Worm (Caenorhabditis elegans) whole organism, L1 larva: ENCODE results near the gene clec-194.

Experiments used
- C16A3.4 ChIP-seq: fragments of 150-350 bp; optimal IDR thresholded peaks from 2 replicates; lab custom pipeline; 2014; ENCODE audit warnings: missing biosample characterization, missing genetic modification characterization
- C34B4.2 ChIP-seq: sonication (generic microtip); optimal IDR thresholded peaks from 2 replicates; lab custom pipeline; 2017; ENCODE audit warnings: mild to moderate bottlenecking, missing genetic modification characterization, missing compliant biosample characterization
- F16B12.6 ChIP-seq: fragments of 150-350 bp; optimal IDR thresholded peaks from 2 replicates; lab custom pipeline; 2014; ENCODE audit warnings: missing biosample characterization, missing genetic modification characterization
- Y116A8C.19 ChIP-seq: sonication (generic microtip); optimal IDR thresholded peaks from 2 replicates; lab custom pipeline; 2016; ENCODE audit warnings: missing compliant biosample characterization, missing genetic modification characterization, borderline replicate concordance
- alr-1 ChIP-seq: fragments of 200-800 bp; sonication (Bioruptor generic); optimal IDR thresholded peaks from 2 replicates; lab custom pipeline; 2018; ENCODE audit warnings: borderline replicate concordance, mild to moderate bottlenecking, missing genetic modification characterization, missing compliant biosample characterization
- ama-1 ChIP-seq: fragments of 150-350 bp; optimal IDR thresholded peaks from 2 replicates; lab custom pipeline; 2014
- blmp-1 ChIP-seq: fragments of 150-350 bp; optimal IDR thresholded peaks from 2 replicates; lab custom pipeline; 2014; ENCODE audit warnings: missing biosample characterization, missing genetic modification characterization
- ceh-8 ChIP-seq: fragments of 200-800 bp; sonication (Bioruptor generic); optimal IDR thresholded peaks from 2 replicates; lab custom pipeline; 2018; ENCODE audit warnings: mild to moderate bottlenecking, missing genetic modification characterization, moderate library complexity, missing compliant biosample characterization
- ceh-82 ChIP-seq, 3 experiments: fragments of 150-350 bp in 1 of 3; sonication (generic microtip) in 2 of 3; optimal IDR thresholded peaks; 2 replicates each; lab custom pipeline; 2014 to 2017; ENCODE audit warnings: missing biosample characterization in 3 of 3, missing genetic modification characterization in 3 of 3
- ces-1 ChIP-seq: fragments of 150-350 bp; optimal IDR thresholded peaks from 2 replicates; lab custom pipeline; 2014; ENCODE audit warnings: missing biosample characterization, missing genetic modification reagents, missing genetic modification characterization
- dpl-1 ChIP-seq, 3 experiments: fragments of 150-350 bp in 2 of 3; sonication (generic microtip) in 1 of 3; optimal IDR thresholded peaks; 2 replicates each; lab custom pipeline; 2014 to 2017; ENCODE audit warnings: missing biosample characterization in 3 of 3, missing genetic modification characterization in 3 of 3, missing genetic modification reagents in 3 of 3
- dsc-1 ChIP-seq: sonication (generic microtip); optimal IDR thresholded peaks from 2 replicates; lab custom pipeline; 2016; ENCODE audit warnings: mild to moderate bottlenecking, missing genetic modification characterization, missing compliant biosample characterization
- efl-1 ChIP-seq, 4 experiments: fragments of 150-350 bp; optimal IDR thresholded peaks in 3 of 4; peaks in 1 of 4; 1 replicate in 1 of 4; 2 replicates in 3 of 4; lab custom pipeline; 2014; ENCODE audit warnings: missing biosample characterization in 2 of 4, missing genetic modification characterization in 2 of 4, missing genetic modification reagents in 2 of 4
- egl-27 ChIP-seq, 2 experiments: fragments of 150-350 bp in 1 of 2; sonication (generic microtip); optimal IDR thresholded peaks; 3 replicates each; lab custom pipeline; 2017 to 2018; ENCODE audit warnings: missing biosample characterization in 2 of 2, missing genetic modification characterization in 2 of 2, missing genetic modification reagents in 2 of 2
- fkh-4 ChIP-seq: sonication (generic microtip); optimal IDR thresholded peaks from 2 replicates; lab custom pipeline; 2016; ENCODE audit warnings: missing compliant biosample characterization, missing genetic modification characterization, borderline replicate concordance
- hlh-4 ChIP-seq: sonication (generic microtip); optimal IDR thresholded peaks from 2 replicates; lab custom pipeline; 2016; ENCODE audit warnings: mild to moderate bottlenecking, missing genetic modification characterization, missing compliant biosample characterization
- hpl-2 ChIP-seq: fragments of 150-350 bp; optimal IDR thresholded peaks from 2 replicates; lab custom pipeline; 2014; ENCODE audit warnings: missing biosample characterization, missing genetic modification reagents, missing genetic modification characterization
- irx-1 ChIP-seq: sonication (generic microtip); optimal IDR thresholded peaks from 2 replicates; lab custom pipeline; 2016; ENCODE audit warnings: missing genetic modification characterization, missing compliant biosample characterization
- lin-13 ChIP-seq: fragments of 150-350 bp; optimal IDR thresholded peaks from 2 replicates; lab custom pipeline; 2014; ENCODE audit warnings: missing biosample characterization, missing genetic modification reagents, missing genetic modification characterization
- lin-15B ChIP-seq: fragments of 150-350 bp; sonication (generic microtip); optimal IDR thresholded peaks from 3 replicates; lab custom pipeline; 2014; ENCODE audit warnings: missing biosample characterization, missing genetic modification characterization
- lin-35 ChIP-seq, 2 experiments: fragments of 150-350 bp; optimal IDR thresholded peaks; 2 replicates each; lab custom pipeline; 2014; ENCODE audit warnings: missing biosample characterization in 2 of 2, missing genetic modification characterization in 2 of 2, missing genetic modification reagents in 2 of 2
- mab-9 ChIP-seq: fragments of 200-800 bp; sonication (Bioruptor generic); IDR thresholded peaks from 2 replicates; pipeline ENCODE4 v1.3.6; 2022; ENCODE audit warnings: missing genetic modification reagents, missing genetic modification characterization, missing compliant biosample characterization
- nhr-19 ChIP-seq: fragments of 200-800 bp; sonication (Bioruptor generic); conservative IDR thresholded peaks from 2 replicates; pipeline ENCODE4 v1.3.6; 2022; ENCODE audit warnings: missing genetic modification characterization, missing compliant biosample characterization
- nhr-237 ChIP-seq: fragments of 150-350 bp; optimal IDR thresholded peaks from 2 replicates; lab custom pipeline; 2014; ENCODE audit warnings: missing biosample characterization, missing genetic modification characterization
- nhr-28 ChIP-seq: fragments of 150-350 bp; optimal IDR thresholded peaks from 2 replicates; lab custom pipeline; 2014; ENCODE audit warnings: missing biosample characterization, missing genetic modification characterization
- nhr-47 ChIP-seq: sonication (generic microtip); optimal IDR thresholded peaks from 2 replicates; lab custom pipeline; 2016; ENCODE audit warnings: mild to moderate bottlenecking, missing genetic modification characterization, moderate library complexity, missing compliant biosample characterization
- nhr-71 ChIP-seq: sonication (generic microtip); optimal IDR thresholded peaks from 2 replicates; lab custom pipeline; 2016; ENCODE audit warnings: mild to moderate bottlenecking, missing genetic modification characterization, moderate library complexity, missing compliant biosample characterization
- nhr-85 ChIP-seq: sonication (generic microtip); peaks from one replicate; lab custom pipeline; 2016; ENCODE audit warnings: missing genetic modification characterization, inconsistent platforms, missing compliant biosample characterization
- pqm-1 ChIP-seq: sonication (generic microtip); optimal IDR thresholded peaks from 3 replicates; lab custom pipeline; 2017; ENCODE audit warnings: missing biosample characterization, missing genetic modification characterization
- snu-23 ChIP-seq: sonication (generic microtip); optimal IDR thresholded peaks from 2 replicates; lab custom pipeline; 2016; ENCODE audit warnings: missing genetic modification characterization, missing compliant biosample characterization
- sptf-1 ChIP-seq: fragments of 150-350 bp; optimal IDR thresholded peaks from 2 replicates; lab custom pipeline; 2014; ENCODE audit warnings: missing biosample characterization, missing genetic modification characterization
- swsn-7 ChIP-seq: sonication (generic microtip); optimal IDR thresholded peaks from 2 replicates; lab custom pipeline; 2016; ENCODE audit warnings: missing genetic modification characterization, missing compliant biosample characterization
- tlp-1 ChIP-seq: fragments of 150-350 bp; optimal IDR thresholded peaks from 2 replicates; lab custom pipeline; 2014; ENCODE audit warnings: missing biosample characterization, missing genetic modification characterization
- vab-15 ChIP-seq: sonication (generic microtip); optimal IDR thresholded peaks from 2 replicates; lab custom pipeline; 2017; ENCODE audit warnings: missing genotype, mild to moderate bottlenecking, missing genetic modification characterization, missing compliant biosample characterization
- zag-1 ChIP-seq: fragments of 150-350 bp; optimal IDR thresholded peaks from 2 replicates; lab custom pipeline; 2014; ENCODE audit warnings: missing biosample characterization, missing genetic modification characterization
- zip-4 ChIP-seq: fragments of 200-800 bp; sonication (Bioruptor generic); optimal IDR thresholded peaks from 2 replicates; lab custom pipeline; 2018; ENCODE audit warnings: mild to moderate bottlenecking, missing genetic modification characterization, moderate library complexity, missing compliant biosample characterization
- ztf-11 ChIP-seq, 2 experiments: sonication (generic microtip); optimal IDR thresholded peaks; 2 replicates each; lab custom pipeline; 2016 to 2017; ENCODE audit warnings: missing genetic modification characterization in 2 of 2, missing biosample characterization in 1 of 2, missing compliant biosample characterization in 1 of 2

Gene clec-194

DNA sequence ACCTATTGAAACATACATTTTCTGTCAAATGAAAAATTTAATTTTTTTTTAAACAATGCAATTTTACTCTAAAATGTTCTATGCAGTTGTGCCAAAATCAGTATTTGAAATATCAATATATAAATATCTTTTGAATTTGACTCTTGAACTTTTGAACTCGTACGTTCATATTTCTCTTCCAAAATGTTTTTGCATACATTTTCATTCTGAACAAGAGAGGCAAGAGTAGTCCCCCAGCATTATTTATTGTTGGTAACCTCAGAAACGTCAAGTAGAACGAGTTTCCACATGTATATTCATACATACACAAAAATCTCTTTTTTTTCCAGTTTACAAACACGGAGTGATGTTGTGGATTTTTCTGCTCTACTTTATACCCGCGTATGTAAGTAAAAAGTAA, at the start of gene clec-194:
TSS of gene clec-194 (plus strand) at position 301 of the 400 bp plus-strand sequence.
- TF ChIP-seq nhr-237 (no peak), dsc-1 (tag; lab: Kevin White, UChicago) (no peak), hpl-2 (GFP tag; lab: Kevin White, UChicago) (no peak), Y116A8C.19 (tag; lab: Kevin White, UChicago) (no peak), zag-1 (tag; lab: Kevin White, UChicago) (no peak), ces-1 (no peak), lin-15B (tag; lab: Kevin White, UChicago) (no peak), dpl-1 (GFP tag; optimal IDR thresholded peaks at IDR 0.05; lab: Kevin White, UChicago) (no peak), pqm-1 (no peak), zip-4 (GFP tag; lab: Kevin White, UChicago) (no peak), egl-27 (tag; optimal IDR thresholded peaks at IDR 0.05; lab: Kevin White, UChicago) (no peak), C34B4.2 (tag; lab: Kevin White, UChicago) (no peak), swsn-7 (no peak), nhr-85 (tag; lab: Kevin White, UChicago) (no peak), snu-23 (GFP tag; lab: Kevin White, UChicago) (no peak), C16A3.4 (tag; lab: Kevin White, UChicago) (no peak), vab-15 (no peak), fkh-4 (no peak)

DNA sequence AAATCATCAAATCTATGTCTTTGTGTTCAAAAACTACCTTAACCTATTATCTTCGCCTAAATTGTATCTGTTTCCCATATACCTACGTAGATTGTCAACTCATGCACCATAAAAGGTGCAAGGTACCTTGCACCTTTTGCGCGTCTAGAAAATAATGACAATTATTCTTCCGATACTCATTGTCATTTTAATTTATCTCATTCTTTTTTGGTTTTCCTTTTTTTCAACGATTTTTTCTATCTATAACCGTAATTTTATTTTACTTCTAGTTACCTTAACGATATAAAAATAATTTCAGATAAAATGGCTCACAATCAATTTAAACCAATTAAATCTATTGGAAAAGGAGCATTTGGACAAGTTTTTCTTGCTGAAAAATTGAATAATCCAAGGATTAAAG, 44.4 kb upstream of the clec-194 start, which contains the start of gene Y43D4A.6:
TSS of gene Y43D4A.6 (plus strand) at position 301 of the 400 bp plus-strand sequence.
- TF ChIP-seq alr-1 (tag; lab: Kevin White, UChicago), result no peak
- TF ChIP-seq nhr-28 (tag; lab: Kevin White, UChicago), result no peak

- TF ChIP-seq sptf-1 (tag; lab: Kevin White, UChicago) (no peak), efl-1 (optimal IDR thresholded peaks at IDR 0.05; lab: Kevin White, UChicago) (no peak), efl-1 (GFP tag; optimal IDR thresholded peaks at IDR 0.05 in 1 of 2; lab: Kevin White, UChicago) (no peak), hlh-4 (no peak), nhr-19 (GFP tag; lab: Robert Waterston, UW) (no peak), irx-1 (tag; lab: Kevin White, UChicago) (no peak), F16B12.6 (tag; lab: Kevin White, UChicago) (no peak), hpl-2 (GFP tag; lab: Kevin White, UChicago) (no peak), tlp-1 (tag; lab: Kevin White, UChicago) (no peak), lin-13 (GFP tag; lab: Kevin White, UChicago) (no peak), ztf-11 (tag; optimal IDR thresholded peaks at IDR 0.05; lab: Kevin White, UChicago) (no peak), blmp-1 (tag; lab: Kevin White, UChicago) (no peak), mab-9 (GFP tag; lab: Robert Waterston, UW) (no peak), lin-35 (GFP tag; optimal IDR thresholded peaks at IDR 0.05; lab: Kevin White, UChicago) (no peak)
These were observed 25.1 kb upstream of the clec-194 start, which contains the start of gene clec-193 for ce11 chrIV:16806352-16806751. clec-193 (minus strand) TSS chrIV:16806452.

ce11 chrIV:16812116-16812515, 19.4 kb upstream of the clec-194 start:
- TF ChIP-seq ama-1 (lab: Kevin White, UChicago), result no peak
- peak; percentile 5 for TF ChIP-seq nhr-47 (tag; lab: Kevin White, UChicago)
- TF ChIP-seq nhr-71 (tag; lab: Kevin White, UChicago), result peak; percentile 32
- no peak for TF ChIP-seq nhr-19 (GFP tag; lab: Robert Waterston, UW)
- TF ChIP-seq C16A3.4 (tag; lab: Kevin White, UChicago), result no peak
- no peak for TF ChIP-seq ceh-8 (GFP tag; lab: Kevin White, UChicago)
- TF ChIP-seq efl-1 (optimal IDR thresholded peaks at IDR 0.05; lab: Kevin White, UChicago), result no peak
- TF ChIP-seq efl-1 (GFP tag; optimal IDR thresholded peaks at IDR 0.05 in 1 of 2; lab: Kevin White, UChicago), result peak in 1 of 2 experiments; percentile 7
- no peak for TF ChIP-seq ceh-82 (tag; optimal IDR thresholded peaks at IDR 0.05; lab: Kevin White, UChicago)
- no peak for TF ChIP-seq egl-27 (tag; optimal IDR thresholded peaks at IDR 0.05; lab: Kevin White, UChicago)
